Worm (Caenorhabditis elegans) whole organism, midembryonic: ENCODE data around the gene golg-4.

Source experiments
- T22C8.4 ChIP-seq: fragments of 200-800 bp; sonication (Bioruptor generic); IDR thresholded peaks from 2 replicates; pipeline ENCODE4 v1.3.6; 2022; ENCODE audit warnings: missing genetic modification characterization, missing compliant biosample characterization
- cog-1 ChIP-seq: sonication (generic microtip); optimal IDR thresholded peaks from 2 replicates; lab custom pipeline; 2016; ENCODE audit warnings: missing genetic modification characterization, missing compliant biosample characterization
- flt-1 ChIP-seq: fragments of 200-800 bp; sonication (Bioruptor generic); IDR thresholded peaks from 2 replicates; pipeline ENCODE4 v1.3.6; 2022; ENCODE audit warnings: missing genetic modification characterization, missing compliant biosample characterization
- klf-2 ChIP-seq: fragments of 200-800 bp; sonication (Bioruptor generic); conservative IDR thresholded peaks from 2 replicates; pipeline ENCODE4 v1.3.6; 2022; ENCODE audit warnings: missing genetic modification reagents, missing genetic modification characterization, missing compliant biosample characterization
- med-1 ChIP-seq: sonication (generic microtip); optimal IDR thresholded peaks from 2 replicates; lab custom pipeline; 2017; ENCODE audit warnings: missing genetic modification characterization, mild to moderate bottlenecking, missing compliant biosample characterization, antibody characterized with exemption, missing genetic modification reagents; ENCODE audit not compliant: insufficient read depth
- ref-1 ChIP-seq: fragments of 200-800 bp; sonication (Bioruptor generic); conservative IDR thresholded peaks from 2 replicates; pipeline ENCODE4 v1.3.6; 2022; ENCODE audit warnings: missing genetic modification reagents, missing genetic modification characterization, missing compliant biosample characterization
- tab-1 ChIP-seq: fragments of 200-800 bp; sonication (Bioruptor generic); IDR thresholded peaks from 2 replicates; pipeline ENCODE4 v1.3.6; 2022; ENCODE audit warnings: missing genetic modification characterization, missing compliant biosample characterization
- ztf-23 ChIP-seq: fragments of 200-800 bp; sonication (Bioruptor generic); IDR thresholded peaks from 2 replicates; pipeline ENCODE4 v1.3.6; 2022; ENCODE audit warnings: missing genetic modification reagents, missing genetic modification characterization, missing compliant biosample characterization
- ztf-29 ChIP-seq: fragments of 200-800 bp; sonication (Bioruptor generic); IDR thresholded peaks from 2 replicates; pipeline ENCODE4 v1.3.6; 2022; ENCODE audit warnings: missing genetic modification reagents, missing genetic modification characterization, missing compliant biosample characterization

golg-4 gene

DNA sequence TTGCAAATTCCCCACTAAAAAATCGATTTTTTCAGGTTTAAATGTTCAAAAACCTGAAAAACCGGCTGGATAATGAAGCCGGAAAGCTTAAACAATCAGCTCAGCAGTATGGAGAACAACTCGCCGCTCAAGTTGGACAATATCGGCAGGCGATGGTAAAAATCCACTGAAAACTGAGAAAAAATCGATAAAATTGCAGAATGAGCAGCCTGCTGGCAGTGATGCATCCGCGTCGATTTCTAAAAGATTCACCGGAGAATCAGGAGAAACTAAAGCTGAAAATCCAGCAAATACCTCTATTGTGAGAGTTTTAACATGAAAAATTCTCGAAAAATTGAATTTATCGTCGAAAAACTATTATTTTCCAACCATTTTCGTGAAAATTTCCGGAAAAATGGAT lies at the start of gene golg-4:
Gene golg-4, plus strand, starts transcription at position 34 of the 400 bp plus-strand sequence.
- TF ChIP-seq T22C8.4 (GFP tag; lab: Robert Waterston, UW) (peak; percentile 68; the same call in 1 of the 2 replicates), med-1 (GFP tag; lab: Kevin White, UChicago) (no peak)

DNA sequence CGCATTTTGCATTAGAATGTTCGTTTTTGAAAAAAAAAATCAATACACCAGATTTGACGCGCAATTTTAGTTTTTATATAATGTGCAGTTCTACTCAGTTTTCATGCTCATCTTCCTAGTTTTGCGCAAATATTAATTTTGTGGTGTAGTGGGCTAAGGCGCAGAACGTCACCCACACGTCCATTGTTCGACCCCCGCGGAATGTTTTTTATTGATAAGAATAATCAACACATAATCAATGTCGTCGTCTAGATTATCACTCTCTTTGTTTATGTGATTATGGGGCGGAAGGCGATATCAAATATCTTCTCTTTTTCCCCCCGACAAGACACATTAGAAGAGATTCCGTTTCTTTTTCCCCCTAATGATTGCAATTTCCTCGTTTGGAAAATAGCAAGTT lies 49.6 kb upstream of the golg-4 start:
- no peak for TF ChIP-seq flt-1 (GFP tag; lab: Robert Waterston, UW)
- TF ChIP-seq ztf-29 (GFP tag; lab: Robert Waterston, UW), result no peak
- TF ChIP-seq ref-1 (GFP tag; lab: Robert Waterston, UW), result no peak
- no peak for TF ChIP-seq med-1 (GFP tag; lab: Kevin White, UChicago)
- TF ChIP-seq tab-1 (GFP tag; lab: Robert Waterston, UW), result no peak
- no peak for TF ChIP-seq cog-1
- no peak for TF ChIP-seq ztf-23 (GFP tag; lab: Robert Waterston, UW)
- TF ChIP-seq klf-2, result no peak
- TF ChIP-seq T22C8.4 (GFP tag; lab: Robert Waterston, UW), result no peak

DNA sequence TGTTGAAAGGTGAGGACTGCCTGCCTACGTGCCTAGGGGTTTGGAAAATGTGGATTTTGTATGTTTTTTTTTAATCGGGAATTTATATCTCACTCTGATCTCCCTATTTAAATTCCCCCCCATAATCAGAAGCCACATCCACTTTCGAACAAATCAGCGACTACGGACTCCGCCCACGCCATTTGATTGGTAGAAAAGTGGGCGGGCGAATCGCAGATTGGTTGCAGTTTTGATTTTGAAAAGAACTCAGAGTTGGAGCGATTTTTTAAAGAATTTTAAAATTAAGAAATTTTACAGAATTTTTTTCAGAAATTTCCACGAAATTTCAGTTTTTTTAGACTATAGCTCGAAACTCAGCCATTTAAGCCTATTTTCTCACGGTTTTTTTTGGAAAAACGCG lies 45.3 kb upstream of the golg-4 start:
- TF ChIP-seq med-1 (GFP tag; lab: Kevin White, UChicago), result no peak
- TF ChIP-seq ref-1 (GFP tag; lab: Robert Waterston, UW), result no peak
- TF ChIP-seq klf-2, result no peak
- TF ChIP-seq flt-1 (GFP tag; lab: Robert Waterston, UW), result no peak
- TF ChIP-seq T22C8.4 (GFP tag; lab: Robert Waterston, UW), result no peak
- TF ChIP-seq cog-1, result no peak
- no peak for TF ChIP-seq ztf-23 (GFP tag; lab: Robert Waterston, UW)
- no peak for TF ChIP-seq ztf-29 (GFP tag; lab: Robert Waterston, UW)

DNA sequence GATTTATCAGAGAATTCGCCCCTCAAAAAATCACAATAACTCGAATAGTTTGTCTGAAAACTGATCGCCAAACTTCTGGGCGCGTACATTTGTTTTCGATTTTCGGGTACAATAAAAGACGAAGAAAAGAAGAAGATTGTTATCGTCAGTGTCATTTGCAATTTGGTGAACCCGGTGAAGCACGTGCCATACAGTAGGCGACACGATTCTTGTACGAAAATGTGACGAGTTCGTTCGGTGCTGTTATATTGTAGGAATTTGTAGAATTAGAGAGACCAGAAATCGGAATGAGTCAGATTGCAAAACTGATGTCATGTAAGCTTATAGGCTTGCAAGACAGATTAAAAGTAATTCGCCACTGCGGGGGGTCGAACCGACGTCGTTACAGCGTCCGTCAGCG lies 37.6 kb upstream of the golg-4 start:
- TF ChIP-seq klf-2 (no peak), cog-1 (no peak), ztf-23 (GFP tag; lab: Robert Waterston, UW) (no peak), tab-1 (GFP tag; lab: Robert Waterston, UW) (no peak), flt-1 (GFP tag; lab: Robert Waterston, UW) (no peak), ztf-29 (GFP tag; lab: Robert Waterston, UW) (no peak), ref-1 (GFP tag; lab: Robert Waterston, UW) (no peak), T22C8.4 (GFP tag; lab: Robert Waterston, UW) (no peak), med-1 (GFP tag; lab: Kevin White, UChicago) (no peak)

DNA sequence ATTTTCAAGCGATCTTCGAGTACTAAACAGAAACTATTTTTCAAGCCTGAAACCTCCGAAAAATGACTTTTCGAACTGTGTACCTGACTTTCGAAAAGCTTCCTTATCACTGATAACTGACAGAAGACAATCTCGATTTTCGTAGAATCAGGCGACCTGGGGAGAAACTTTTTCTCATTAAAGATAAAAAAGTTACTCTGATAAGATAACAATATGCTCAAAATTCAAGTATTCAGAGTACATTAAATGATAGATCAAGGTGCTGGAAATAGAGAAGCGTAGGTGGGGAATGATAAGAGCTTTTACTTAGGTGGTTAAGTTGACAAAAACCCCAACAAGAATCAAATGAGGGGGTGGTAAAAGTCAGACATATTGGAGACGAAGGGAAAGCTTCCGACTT lies 35.3 kb upstream of the golg-4 start, which contains the start of gene prk-2:
Gene prk-2, minus strand, starts transcription at position 156 of the 400 bp plus-strand sequence.
- TF ChIP-seq ztf-29 (GFP tag; lab: Robert Waterston, UW), result no peak
- TF ChIP-seq med-1 (GFP tag; lab: Kevin White, UChicago), result no peak
- no peak for TF ChIP-seq klf-2
- TF ChIP-seq ztf-23 (GFP tag; lab: Robert Waterston, UW), result no peak
- no peak for TF ChIP-seq flt-1 (GFP tag; lab: Robert Waterston, UW)
- TF ChIP-seq ref-1 (GFP tag; lab: Robert Waterston, UW), result no peak
- TF ChIP-seq cog-1, result no peak
- TF ChIP-seq tab-1 (GFP tag; lab: Robert Waterston, UW), result no peak
- no peak for TF ChIP-seq T22C8.4 (GFP tag; lab: Robert Waterston, UW)

DNA sequence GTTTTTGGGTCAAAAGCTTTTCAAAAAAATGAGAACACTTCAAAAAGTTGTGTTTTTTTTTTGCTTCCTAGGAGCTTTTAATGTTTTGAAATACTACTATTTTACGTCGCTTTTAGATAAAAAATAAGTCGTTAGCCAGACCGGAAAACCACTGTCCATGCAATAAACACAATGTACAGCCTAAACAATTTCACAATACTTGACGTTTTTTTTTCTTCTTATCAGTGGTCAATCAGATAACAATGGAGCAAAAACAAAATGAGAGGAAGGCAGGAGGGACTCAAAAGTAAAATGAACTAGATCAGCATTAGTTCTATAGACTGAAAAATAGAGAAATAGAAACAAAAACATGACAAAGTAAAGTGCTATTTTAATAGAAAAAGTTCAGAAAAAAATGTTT lies 34.6 kb upstream of the golg-4 start:
- TF ChIP-seq flt-1 (GFP tag; lab: Robert Waterston, UW) (no peak), cog-1 (no peak), ref-1 (GFP tag; lab: Robert Waterston, UW) (no peak), ztf-29 (GFP tag; lab: Robert Waterston, UW) (no peak), ztf-23 (GFP tag; lab: Robert Waterston, UW) (no peak), klf-2 (no peak), T22C8.4 (GFP tag; lab: Robert Waterston, UW) (no peak), tab-1 (GFP tag; lab: Robert Waterston, UW) (no peak), med-1 (GFP tag; lab: Kevin White, UChicago) (no peak)

DNA sequence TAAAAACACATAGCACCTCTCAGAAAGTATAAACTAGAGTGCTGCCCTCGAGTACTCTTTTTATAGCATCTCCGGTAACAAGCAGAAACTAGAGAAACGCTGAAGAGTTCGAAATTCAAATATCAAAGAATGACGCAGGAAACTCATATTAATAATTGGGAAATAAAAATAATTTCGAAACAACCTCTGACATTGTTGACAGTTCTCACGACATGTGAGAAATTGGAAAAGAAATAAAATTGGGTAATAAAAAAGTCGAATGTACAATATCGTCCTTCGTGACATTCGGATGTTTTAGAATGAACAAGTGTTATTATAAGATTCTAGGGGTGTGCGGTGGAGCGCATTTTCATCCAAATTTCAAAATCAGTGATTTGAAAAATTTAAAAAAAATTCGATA lies 33.1 kb upstream of the golg-4 start:
- TF ChIP-seq klf-2 (no peak), tab-1 (GFP tag; lab: Robert Waterston, UW) (no peak), T22C8.4 (GFP tag; lab: Robert Waterston, UW) (no peak), flt-1 (GFP tag; lab: Robert Waterston, UW) (no peak), med-1 (GFP tag; lab: Kevin White, UChicago) (no peak), ref-1 (GFP tag; lab: Robert Waterston, UW) (no peak), cog-1 (no peak), ztf-29 (GFP tag; lab: Robert Waterston, UW) (no peak), ztf-23 (GFP tag; lab: Robert Waterston, UW) (no peak)

DNA sequence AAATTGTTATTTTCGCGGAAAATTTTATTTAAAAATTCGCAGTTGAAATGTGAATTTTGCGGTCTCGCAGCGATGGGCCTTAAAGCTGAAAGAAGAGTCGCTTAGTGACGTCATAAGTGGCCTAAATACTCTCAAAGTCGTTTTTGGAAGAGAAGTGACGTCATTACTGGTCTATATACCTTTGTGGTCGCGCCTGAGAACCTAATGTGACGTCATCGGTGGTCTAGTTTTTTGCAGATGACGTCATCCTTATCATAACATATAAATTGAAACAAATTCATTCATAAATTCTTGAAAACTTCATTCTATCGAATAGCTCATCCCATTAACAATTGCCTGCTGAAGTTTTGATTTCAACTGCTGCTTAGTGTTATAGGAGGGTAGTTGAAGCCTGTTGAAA lies 28.2 kb upstream of the golg-4 start:
- no peak for TF ChIP-seq flt-1 (GFP tag; lab: Robert Waterston, UW)
- TF ChIP-seq ref-1 (GFP tag; lab: Robert Waterston, UW), result no peak
- no peak for TF ChIP-seq med-1 (GFP tag; lab: Kevin White, UChicago)
- TF ChIP-seq ztf-23 (GFP tag; lab: Robert Waterston, UW), result no peak
- no peak for TF ChIP-seq T22C8.4 (GFP tag; lab: Robert Waterston, UW)
- TF ChIP-seq klf-2, result no peak
- no peak for TF ChIP-seq ztf-29 (GFP tag; lab: Robert Waterston, UW)
- TF ChIP-seq tab-1 (GFP tag; lab: Robert Waterston, UW), result no peak
- no peak for TF ChIP-seq cog-1

DNA sequence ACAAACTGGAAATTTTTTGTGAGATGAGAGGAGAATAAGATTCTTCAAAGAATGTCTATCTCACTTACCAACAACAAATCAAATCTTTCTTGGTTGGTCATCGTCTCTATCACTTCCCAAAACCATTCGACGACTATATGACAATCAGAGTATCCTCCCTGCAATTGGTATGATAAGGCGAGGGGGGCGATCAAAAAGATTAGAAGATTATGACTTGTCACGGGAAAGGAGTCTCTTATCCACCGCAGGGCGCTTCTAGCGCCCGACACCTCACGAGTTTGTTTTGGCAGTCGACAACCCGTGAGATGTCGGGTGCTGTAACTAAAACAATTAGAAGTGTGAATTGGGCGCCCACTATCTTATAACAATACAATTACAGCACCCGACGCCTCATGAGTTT lies 27.7 kb upstream of the golg-4 start:
- no peak for TF ChIP-seq med-1 (GFP tag; lab: Kevin White, UChicago)
- TF ChIP-seq ztf-29 (GFP tag; lab: Robert Waterston, UW), result no peak

DNA sequence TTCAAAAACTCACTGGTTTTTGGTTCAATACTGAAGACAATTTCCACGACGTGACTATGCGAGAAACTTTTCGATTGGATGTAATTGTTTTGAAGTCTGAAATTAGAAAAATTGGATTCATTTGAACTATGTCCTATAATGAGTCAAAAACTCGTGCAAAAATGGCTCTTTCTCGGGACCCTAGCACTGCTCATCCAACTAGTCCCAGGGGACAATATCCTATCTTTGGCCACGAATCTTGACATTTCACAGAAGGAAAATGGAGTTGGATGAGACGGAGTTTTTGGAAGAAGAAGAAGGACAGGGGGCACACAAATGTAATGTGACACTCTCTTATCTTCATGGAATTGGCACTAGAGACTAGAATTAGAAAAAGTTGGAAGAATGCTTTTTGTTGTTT lies 23.5 kb upstream of the golg-4 start:
- TF ChIP-seq tab-1 (GFP tag; lab: Robert Waterston, UW), result no peak
- no peak for TF ChIP-seq ztf-29 (GFP tag; lab: Robert Waterston, UW)
- TF ChIP-seq T22C8.4 (GFP tag; lab: Robert Waterston, UW), result no peak
- TF ChIP-seq klf-2, result no peak
